Worm (Caenorhabditis elegans) whole organism, L1 larva: ENCODE measurements around the gene clec-168.

Source experiments
- C04F5.9 ChIP-seq: sonication (generic microtip); optimal IDR thresholded peaks from 2 replicates; lab custom pipeline; 2016; ENCODE audit warnings: missing genetic modification characterization, missing compliant biosample characterization
- C16A3.4 ChIP-seq: fragments of 150-350 bp; optimal IDR thresholded peaks from 2 replicates; lab custom pipeline; 2014; ENCODE audit warnings: missing biosample characterization, missing genetic modification characterization
- Y116A8C.19 ChIP-seq: sonication (generic microtip); optimal IDR thresholded peaks from 2 replicates; lab custom pipeline; 2016; ENCODE audit warnings: missing compliant biosample characterization, missing genetic modification characterization, borderline replicate concordance
- aly-2 ChIP-seq: fragments of 150-350 bp; optimal IDR thresholded peaks from 2 replicates; lab custom pipeline; 2014; ENCODE audit warnings: missing biosample characterization, missing genetic modification characterization
- blmp-1 ChIP-seq: fragments of 150-350 bp; optimal IDR thresholded peaks from 2 replicates; lab custom pipeline; 2014; ENCODE audit warnings: missing biosample characterization, missing genetic modification characterization
- ceh-63 ChIP-seq: fragments of 200-800 bp; sonication (Bioruptor generic); optimal IDR thresholded peaks from 2 replicates; lab custom pipeline; 2018; ENCODE audit warnings: mild to moderate bottlenecking, missing genetic modification characterization, missing compliant biosample characterization
- ceh-82 ChIP-seq, 3 experiments: fragments of 150-350 bp in 1 of 3; sonication (generic microtip) in 2 of 3; optimal IDR thresholded peaks; 2 replicates each; lab custom pipeline; 2014 to 2017; ENCODE audit warnings: missing biosample characterization in 3 of 3, missing genetic modification characterization in 3 of 3
- ceh-88 ChIP-seq: fragments of 200-800 bp; sonication (Bioruptor generic); IDR thresholded peaks from 2 replicates; pipeline ENCODE4 v1.3.6; 2022; ENCODE audit warnings: missing genetic modification characterization, missing compliant biosample characterization
- dpl-1 ChIP-seq, 3 experiments: fragments of 150-350 bp in 2 of 3; sonication (generic microtip) in 1 of 3; optimal IDR thresholded peaks; 2 replicates each; lab custom pipeline; 2014 to 2017; ENCODE audit warnings: missing biosample characterization in 3 of 3, missing genetic modification characterization in 3 of 3, missing genetic modification reagents in 3 of 3
- dsc-1 ChIP-seq: sonication (generic microtip); optimal IDR thresholded peaks from 2 replicates; lab custom pipeline; 2016; ENCODE audit warnings: mild to moderate bottlenecking, missing genetic modification characterization, missing compliant biosample characterization
- efl-1 ChIP-seq, 4 experiments: fragments of 150-350 bp; optimal IDR thresholded peaks in 3 of 4; peaks in 1 of 4; 1 replicate in 1 of 4; 2 replicates in 3 of 4; lab custom pipeline; 2014; ENCODE audit warnings: missing biosample characterization in 2 of 4, missing genetic modification characterization in 2 of 4, missing genetic modification reagents in 2 of 4
- efl-3 ChIP-seq: fragments of 200-800 bp; sonication (Bioruptor generic); optimal IDR thresholded peaks from 2 replicates; lab custom pipeline; 2018; ENCODE audit warnings: mild to moderate bottlenecking, missing genetic modification characterization, missing compliant biosample characterization
- egl-13 ChIP-seq: sonication (generic microtip); optimal IDR thresholded peaks from 2 replicates; lab custom pipeline; 2016; ENCODE audit warnings: missing genotype, missing genetic modification reagents, missing genetic modification characterization, missing compliant biosample characterization
- elt-2 ChIP-seq: sonication (generic microtip); optimal IDR thresholded peaks from 2 replicates; lab custom pipeline; 2016; ENCODE audit warnings: missing genetic modification characterization, mild to moderate bottlenecking, inconsistent platforms, missing compliant biosample characterization, missing genetic modification reagents
- ets-5 ChIP-seq: fragments of 200-800 bp; sonication (Bioruptor generic); IDR thresholded peaks from 2 replicates; pipeline ENCODE4 v1.3.6; 2022; ENCODE audit warnings: missing genetic modification characterization, missing compliant biosample characterization
- fkh-4 ChIP-seq: sonication (generic microtip); optimal IDR thresholded peaks from 2 replicates; lab custom pipeline; 2016; ENCODE audit warnings: missing compliant biosample characterization, missing genetic modification characterization, borderline replicate concordance
- fkh-8 ChIP-seq: sonication (generic microtip); optimal IDR thresholded peaks from 2 replicates; lab custom pipeline; 2016; ENCODE audit warnings: mild to moderate bottlenecking, missing genetic modification characterization, missing compliant biosample characterization
- grh-1 ChIP-seq: fragments of 200-800 bp; sonication (Bioruptor generic); IDR thresholded peaks from 2 replicates; pipeline ENCODE4 v1.3.6; 2022; ENCODE audit warnings: missing genetic modification reagents, missing genetic modification characterization, missing compliant biosample characterization
- hlh-17 ChIP-seq: fragments of 200-800 bp; sonication (Bioruptor generic); optimal IDR thresholded peaks from 2 replicates; lab custom pipeline; 2018; ENCODE audit warnings: missing genetic modification characterization, mild to moderate bottlenecking, missing compliant biosample characterization, moderate library complexity, borderline replicate concordance
- hpl-2 ChIP-seq: fragments of 150-350 bp; optimal IDR thresholded peaks from 2 replicates; lab custom pipeline; 2014; ENCODE audit warnings: missing biosample characterization, missing genetic modification reagents, missing genetic modification characterization
- irx-1 ChIP-seq: sonication (generic microtip); optimal IDR thresholded peaks from 2 replicates; lab custom pipeline; 2016; ENCODE audit warnings: missing genetic modification characterization, missing compliant biosample characterization
- isw-1 ChIP-seq: fragments of 200-800 bp; sonication (Bioruptor generic); IDR thresholded peaks from 2 replicates; pipeline ENCODE4 v1.3.6; 2022; ENCODE audit warnings: missing genetic modification characterization, missing compliant biosample characterization
- jun-1 ChIP-seq: fragments of 150-350 bp; optimal IDR thresholded peaks from 2 replicates; lab custom pipeline; 2014; ENCODE audit warnings: missing biosample characterization, missing genetic modification reagents, missing genetic modification characterization
- lin-13 ChIP-seq: fragments of 150-350 bp; optimal IDR thresholded peaks from 2 replicates; lab custom pipeline; 2014; ENCODE audit warnings: missing biosample characterization, missing genetic modification reagents, missing genetic modification characterization
- lin-14 ChIP-seq: fragments of 200-800 bp; sonication (Bioruptor generic); optimal IDR thresholded peaks from 2 replicates; lab custom pipeline; 2018; ENCODE audit warnings: mild to moderate bottlenecking, missing genetic modification characterization, moderate library complexity, missing compliant biosample characterization
- lin-35 ChIP-seq, 2 experiments: fragments of 150-350 bp; optimal IDR thresholded peaks; 2 replicates each; lab custom pipeline; 2014; ENCODE audit warnings: missing biosample characterization in 2 of 2, missing genetic modification characterization in 2 of 2, missing genetic modification reagents in 2 of 2
- lin-39 ChIP-seq: fragments of 150-350 bp; optimal IDR thresholded peaks from 2 replicates; lab custom pipeline; 2014; ENCODE audit warnings: missing biosample characterization, missing genetic modification reagents, missing genetic modification characterization
- lir-3 ChIP-seq: sonication (generic microtip); optimal IDR thresholded peaks from 2 replicates; lab custom pipeline; 2016; ENCODE audit warnings: mild to moderate bottlenecking, missing genetic modification characterization, moderate library complexity, missing compliant biosample characterization; ENCODE audit not compliant: poor library complexity
- lsy-2 ChIP-seq, 2 experiments: fragments of 150-350 bp; optimal IDR thresholded peaks; 2 replicates each; lab custom pipeline; 2014; ENCODE audit warnings: missing biosample characterization in 2 of 2, missing genetic modification characterization in 2 of 2
- mab-9 ChIP-seq: fragments of 200-800 bp; sonication (Bioruptor generic); IDR thresholded peaks from 2 replicates; pipeline ENCODE4 v1.3.6; 2022; ENCODE audit warnings: missing genetic modification reagents, missing genetic modification characterization, missing compliant biosample characterization
- mep-1 ChIP-seq: fragments of 150-350 bp; optimal IDR thresholded peaks from 2 replicates; lab custom pipeline; 2014; ENCODE audit warnings: missing biosample characterization, missing genetic modification characterization
- nhr-12 ChIP-seq: sonication (generic microtip); optimal IDR thresholded peaks from 2 replicates; lab custom pipeline; 2017; ENCODE audit warnings: missing biosample characterization, missing genetic modification characterization
- nhr-19 ChIP-seq: fragments of 200-800 bp; sonication (Bioruptor generic); conservative IDR thresholded peaks from 2 replicates; pipeline ENCODE4 v1.3.6; 2022; ENCODE audit warnings: missing genetic modification characterization, missing compliant biosample characterization
- nhr-237 ChIP-seq: fragments of 150-350 bp; optimal IDR thresholded peaks from 2 replicates; lab custom pipeline; 2014; ENCODE audit warnings: missing biosample characterization, missing genetic modification characterization
- nhr-28 ChIP-seq: fragments of 150-350 bp; optimal IDR thresholded peaks from 2 replicates; lab custom pipeline; 2014; ENCODE audit warnings: missing biosample characterization, missing genetic modification characterization
- nhr-47 ChIP-seq: sonication (generic microtip); optimal IDR thresholded peaks from 2 replicates; lab custom pipeline; 2016; ENCODE audit warnings: mild to moderate bottlenecking, missing genetic modification characterization, moderate library complexity, missing compliant biosample characterization
- nhr-71 ChIP-seq: sonication (generic microtip); optimal IDR thresholded peaks from 2 replicates; lab custom pipeline; 2016; ENCODE audit warnings: mild to moderate bottlenecking, missing genetic modification characterization, moderate library complexity, missing compliant biosample characterization
- nhr-77 ChIP-seq: fragments of 150-350 bp; optimal IDR thresholded peaks from 2 replicates; lab custom pipeline; 2014; ENCODE audit warnings: missing biosample characterization, missing genetic modification characterization
- nhr-85 ChIP-seq: sonication (generic microtip); peaks from one replicate; lab custom pipeline; 2016; ENCODE audit warnings: missing genetic modification characterization, inconsistent platforms, missing compliant biosample characterization
- pax-3 ChIP-seq: fragments of 200-800 bp; sonication (Bioruptor generic); optimal IDR thresholded peaks from 2 replicates; lab custom pipeline; 2018; ENCODE audit warnings: mild to moderate bottlenecking, missing genetic modification characterization, moderate library complexity, missing compliant biosample characterization
- snu-23 ChIP-seq: sonication (generic microtip); optimal IDR thresholded peaks from 2 replicates; lab custom pipeline; 2016; ENCODE audit warnings: missing genetic modification characterization, missing compliant biosample characterization
- swsn-7 ChIP-seq: sonication (generic microtip); optimal IDR thresholded peaks from 2 replicates; lab custom pipeline; 2016; ENCODE audit warnings: missing genetic modification characterization, missing compliant biosample characterization
- tbx-2 ChIP-seq: sonication (generic microtip); optimal IDR thresholded peaks from 2 replicates; lab custom pipeline; 2016; ENCODE audit warnings: missing genetic modification characterization, missing compliant biosample characterization
- tlp-1 ChIP-seq: fragments of 150-350 bp; optimal IDR thresholded peaks from 2 replicates; lab custom pipeline; 2014; ENCODE audit warnings: missing biosample characterization, missing genetic modification characterization
- zag-1 ChIP-seq: fragments of 150-350 bp; optimal IDR thresholded peaks from 2 replicates; lab custom pipeline; 2014; ENCODE audit warnings: missing biosample characterization, missing genetic modification characterization
- ztf-4 ChIP-seq: fragments of 150-350 bp; optimal IDR thresholded peaks from 2 replicates; lab custom pipeline; 2014; ENCODE audit warnings: missing biosample characterization, missing genetic modification characterization

Gene clec-168

DNA sequence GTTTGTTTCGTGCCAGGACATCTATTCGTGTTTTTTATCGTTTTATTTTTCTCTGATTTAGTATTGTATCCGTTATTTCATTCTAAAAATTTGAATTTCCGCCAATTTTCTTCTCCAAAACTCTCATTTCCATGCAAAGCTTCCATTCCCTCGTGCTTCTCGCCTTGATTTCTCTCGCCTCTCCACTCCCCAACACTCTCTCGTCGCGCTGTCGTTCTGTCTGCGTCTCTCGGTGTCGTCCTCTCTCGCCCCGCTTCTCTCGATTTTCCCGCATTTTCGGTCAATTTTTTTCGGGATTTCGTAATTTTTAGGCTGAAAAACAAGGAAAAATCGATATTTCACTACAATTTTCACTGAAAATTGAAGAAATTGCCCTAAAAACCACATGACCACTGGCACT lies 17.8 kb downstream of the clec-168 start, which contains the start of gene C09E9.1 (continued):
- TF ChIP-seq lin-13 (GFP tag; lab: Kevin White, UChicago) (peak; percentile 52), fkh-8 (peak; percentile 85), C04F5.9 (no peak), tlp-1 (tag; lab: Kevin White, UChicago) (no peak), hlh-17 (GFP tag; lab: Kevin White, UChicago) (no peak), nhr-77 (tag; lab: Kevin White, UChicago) (no peak), snu-23 (GFP tag; lab: Kevin White, UChicago) (peak; percentile 75), zag-1 (tag; lab: Kevin White, UChicago) (no peak), efl-1 (optimal IDR thresholded peaks at IDR 0.05; lab: Kevin White, UChicago) (peak; percentile 84 to 90), efl-1 (GFP tag; optimal IDR thresholded peaks at IDR 0.05 in 1 of 2; lab: Kevin White, UChicago) (peak; percentile 88 to 98), lin-35 (GFP tag; optimal IDR thresholded peaks at IDR 0.05; lab: Kevin White, UChicago) (peak; percentile 86 to 92), dsc-1 (tag; lab: Kevin White, UChicago) (no peak), pax-3 (tag; lab: Kevin White, UChicago) (peak; percentile 7), lir-3 (tag; lab: Kevin White, UChicago) (no peak), nhr-12 (tag; lab: Kevin White, UChicago) (no peak), ztf-4 (tag; lab: Kevin White, UChicago) (peak; percentile 1), blmp-1 (peak; percentile 19), aly-2 (tag; lab: Kevin White, UChicago) (no peak), nhr-71 (tag; lab: Kevin White, UChicago) (peak; percentile 88), elt-2 (peak; percentile 50), ceh-82 (tag; optimal IDR thresholded peaks at IDR 0.05; lab: Kevin White, UChicago) (peak in 2 of 3 experiments; percentile 25 to 71), jun-1 (tag; lab: Kevin White, UChicago) (peak; percentile 59), lin-14 (peak; percentile 79), fkh-4 (tag; lab: Kevin White, UChicago) (no peak), Y116A8C.19 (tag; lab: Kevin White, UChicago) (no peak), C16A3.4 (tag; lab: Kevin White, UChicago) (no peak), irx-1 (tag; lab: Kevin White, UChicago) (peak; percentile 38), nhr-237 (tag; lab: Kevin White, UChicago) (no peak), isw-1 (peak; percentile 60), nhr-19 (GFP tag; lab: Robert Waterston, UW) (peak; percentile 40), mep-1 (tag; lab: Kevin White, UChicago) (peak; percentile 67), nhr-28 (tag; lab: Kevin White, UChicago) (no peak), nhr-85 (tag; lab: Kevin White, UChicago) (no peak), nhr-47 (tag; lab: Kevin White, UChicago) (peak; percentile 85), efl-3 (no peak), lin-39 (no peak), hpl-2 (GFP tag; lab: Kevin White, UChicago) (no peak), tbx-2 (peak; percentile 73), grh-1 (GFP tag; lab: Robert Waterston, UW) (no peak), mab-9 (peak; percentile 36; the same call in 1 of the 2 replicates), dpl-1 (GFP tag; optimal IDR thresholded peaks at IDR 0.05; lab: Kevin White, UChicago) (peak; percentile 80 to 88 (median 80)), egl-13 (tag; lab: Kevin White, UChicago) (peak; percentile 72), ets-5 (no peak), lsy-2 (tag; optimal IDR thresholded peaks at IDR 0.05; lab: Kevin White, UChicago) (peak; percentile 67 to 73), ceh-63 (no peak), ceh-88 (GFP tag; lab: Robert Waterston, UW) (no peak), swsn-7 (tag; lab: Kevin White, UChicago) (peak; percentile 75)
